Fruit fly (Drosophila melanogaster) whole organism, adult: ENCODE data around the gene Srlp.

Experiments
- CG7101 ChIP-seq: fragments of 200-800 bp; sonication (Bioruptor generic); optimal IDR thresholded peaks from 2 replicates; lab custom pipeline; 2018; ENCODE audit warnings: missing biosample characterization, mild to moderate bottlenecking, missing genetic modification characterization, moderate library complexity
- Clk ChIP-seq: fragments of 200-800 bp; sonication (Bioruptor generic); optimal IDR thresholded peaks from 2 replicates; lab custom pipeline; 2017; ENCODE audit warnings: missing biosample characterization, missing genetic modification characterization
- Mnt ChIP-seq: fragments of 200-800 bp; sonication (Bioruptor generic); optimal IDR thresholded peaks from 2 replicates; lab custom pipeline; 2016; ENCODE audit warnings: missing biosample characterization, mild to moderate bottlenecking, missing genetic modification characterization
- cic ChIP-seq: fragments of 200-800 bp; sonication (Bioruptor generic); optimal IDR thresholded peaks from 2 replicates; lab custom pipeline; 2017; ENCODE audit warnings: missing biosample characterization, mild to moderate bottlenecking, missing genetic modification characterization, moderate library complexity
- tj ChIP-seq: fragments of 200-800 bp; sonication (Bioruptor generic); optimal IDR thresholded peaks from 3 replicates; lab custom pipeline; 2017; ENCODE audit warnings: missing biosample characterization, mild to moderate bottlenecking, missing genetic modification characterization, moderate library complexity
- toe ChIP-seq: fragments of 200-800 bp; sonication (Bioruptor generic); optimal IDR thresholded peaks from 2 replicates; lab custom pipeline; 2016; ENCODE audit warnings: missing biosample characterization, missing genetic modification characterization

dm6 chr3R:12447353-12447752 lies 13.5 kb downstream of the Srlp start, which contains the start of gene vrs:
- TF ChIP-seq tj (no peak), Clk (GFP tag; lab: Kevin White, UChicago) (no peak), toe (GFP tag; lab: Kevin White, UChicago) (no peak), CG7101 (tag; lab: Kevin White, UChicago) (no peak), cic (GFP tag; lab: Kevin White, UChicago) (no peak), Mnt (GFP tag; lab: Kevin White, UChicago) (no peak)
